Worm (Caenorhabditis elegans) whole organism, L4 larva: ENCODE measurements around the gene soc-2.

Source experiments
- R02D3.7 ChIP-seq: fragments of 150-350 bp; sonication (generic microtip); optimal IDR thresholded peaks from 3 replicates; lab custom pipeline; 2014; ENCODE audit warnings: missing biosample characterization, missing genetic modification characterization
- T26A8.4 ChIP-seq: fragments of 200-800 bp; sonication (Bioruptor generic); IDR thresholded peaks from 2 replicates; pipeline ENCODE4 v1.3.6; 2022; ENCODE audit warnings: missing genetic modification characterization, missing compliant biosample characterization
- ama-1 ChIP-seq: fragments of 150-350 bp; optimal IDR thresholded peaks from 2 replicates; lab custom pipeline; 2014; ENCODE audit warnings: inconsistent platforms, mixed read lengths
- dmd-8 ChIP-seq: fragments of 200-800 bp; sonication (Bioruptor generic); IDR thresholded peaks from 2 replicates; pipeline ENCODE4 v1.3.6; 2022; ENCODE audit warnings: missing genetic modification characterization, missing compliant biosample characterization
- duxl-1 ChIP-seq: sonication (generic microtip); optimal IDR thresholded peaks from 2 replicates; lab custom pipeline; 2016; ENCODE audit warnings: mild to moderate bottlenecking, missing genetic modification characterization, moderate library complexity, missing compliant biosample characterization; ENCODE audit not compliant: poor library complexity
- fos-1 ChIP-seq: fragments of 150-350 bp; optimal IDR thresholded peaks from 2 replicates; lab custom pipeline; 2014; ENCODE audit warnings: missing biosample characterization, missing genetic modification characterization
- lim-7 ChIP-seq: fragments of 200-800 bp; sonication (Bioruptor generic); IDR thresholded peaks from 2 replicates; pipeline ENCODE4 v1.3.6; 2022; ENCODE audit warnings: missing genetic modification characterization, missing compliant biosample characterization
- lir-3 ChIP-seq: sonication (generic microtip); optimal IDR thresholded peaks from 2 replicates; lab custom pipeline; 2016; ENCODE audit warnings: mild to moderate bottlenecking, missing genetic modification characterization, missing compliant biosample characterization
- nhr-11 ChIP-seq: fragments of 150-350 bp; optimal IDR thresholded peaks from 2 replicates; lab custom pipeline; 2014; ENCODE audit warnings: missing biosample characterization, missing genetic modification characterization
- pqm-1 ChIP-seq: sonication (generic microtip); optimal IDR thresholded peaks from 2 replicates; lab custom pipeline; 2017; ENCODE audit warnings: missing biosample characterization, missing genetic modification characterization
- skn-1 ChIP-seq: fragments of 150-350 bp; optimal IDR thresholded peaks from 2 replicates; lab custom pipeline; 2014; ENCODE audit warnings: missing biosample characterization, missing genetic modification characterization
- spr-1 ChIP-seq: sonication (generic microtip); optimal IDR thresholded peaks from 2 replicates; lab custom pipeline; 2016; ENCODE audit warnings: mild to moderate bottlenecking, missing genetic modification characterization, missing compliant biosample characterization
- zag-1 ChIP-seq: fragments of 150-350 bp; optimal IDR thresholded peaks from 2 replicates; lab custom pipeline; 2014; ENCODE audit warnings: missing biosample characterization, missing genetic modification characterization

ce11 chrIV:5149793-5150192, 2.5 kb downstream of the soc-2 start, which contains the start of gene C24D10.5:
- TF ChIP-seq lim-7 (GFP tag; lab: Robert Waterston, UW), result no peak
- no peak for TF ChIP-seq pqm-1 (tag; lab: Kevin White, UChicago)
- TF ChIP-seq lir-3 (tag; lab: Kevin White, UChicago), result no peak
- TF ChIP-seq zag-1 (tag; lab: Kevin White, UChicago), result no peak
- TF ChIP-seq nhr-11 (tag; lab: Kevin White, UChicago), result no peak
- TF ChIP-seq dmd-8 (GFP tag; lab: Robert Waterston, UW), result no peak
- no peak for TF ChIP-seq R02D3.7 (tag; lab: Kevin White, UChicago)
- no peak for TF ChIP-seq ama-1 (lab: Kevin White, UChicago)
- no peak for TF ChIP-seq fos-1 (tag; lab: Kevin White, UChicago)
- TF ChIP-seq skn-1 (tag; lab: Kevin White, UChicago), result no peak
- TF ChIP-seq T26A8.4 (GFP tag; lab: Robert Waterston, UW), result no peak
- TF ChIP-seq spr-1 (tag; lab: Kevin White, UChicago), result no peak
- no peak for TF ChIP-seq duxl-1 (tag; lab: Kevin White, UChicago)
